Worm (Caenorhabditis elegans): ENCODE results near the gene F09C6.14.

- TF ChIP-seq zag-1 (tag; optimal IDR thresholded peaks at IDR 0.05) = no peak
- no peak for TF ChIP-seq skn-1 (tag; optimal IDR thresholded peaks at IDR 0.05)
- TF ChIP-seq blmp-1 (tag; optimal IDR thresholded peaks at IDR 0.05) = no peak
- TF ChIP-seq fos-1 (tag; optimal IDR thresholded peaks at IDR 0.05) = no peak
- no peak for TF ChIP-seq nhr-237 (tag; optimal IDR thresholded peaks at IDR 0.05)
- TF ChIP-seq nhr-76 (tag; optimal IDR thresholded peaks at IDR 0.05) = no peak
- TF ChIP-seq nhr-77 (tag; optimal IDR thresholded peaks at IDR 0.05) = no peak
- no peak for TF ChIP-seq ama-1 (optimal IDR thresholded peaks at IDR 0.05)
These were observed 41.2 kb downstream of the F09C6.14 start, which contains the start of gene Y102A5C.4 for ce11 chrV:16921952-16922351.

Measured in whole organism, L1 larva.